Worm (Caenorhabditis elegans): Measurements from ENCODE around the gene F08D12.12.

- TF ChIP-seq him-1 (tag; optimal IDR thresholded peaks at IDR 0.05) (no peak), let-607 (tag; optimal IDR thresholded peaks at IDR 0.05) (no peak), F10E7.11 (tag; optimal IDR thresholded peaks at IDR 0.05) (no peak), lin-40 (tag; optimal IDR thresholded peaks at IDR 0.05) (no peak), rcor-1 (GFP tag; IDR thresholded peaks at IDR 0.05) (no peak), ama-1 (optimal IDR thresholded peaks at IDR 0.05) (no peak), ama-1 (GFP tag; optimal IDR thresholded peaks at IDR 0.05) (no peak), egl-18 (GFP tag; IDR thresholded peaks at IDR 0.05) (no peak), lsl-1 (GFP tag; optimal IDR thresholded peaks at IDR 0.05) (no peak), tlf-1 (GFP tag; optimal IDR thresholded peaks at IDR 0.05) (no peak), nhr-80 (tag; optimal IDR thresholded peaks at IDR 0.05) (no peak), sea-2 (GFP tag; IDR thresholded peaks at IDR 0.05) (no peak), C17E4.6 (GFP tag; IDR thresholded peaks at IDR 0.05) (no peak), lag-1 (GFP tag; IDR thresholded peaks at IDR 0.05) (no peak), ztf-28 (GFP tag; IDR thresholded peaks at IDR 0.05) (no peak)
Measured at ce11 chrII:2801764-2802163, 14.9 kb upstream of the F08D12.12 start.

Data from whole organism, young adult.